Worm (Caenorhabditis elegans): ENCODE measurements around the gene T13B5.9.

Gene T13B5.9

ce11 chrII:1084899-1085298 is 19.4 kb downstream of the T13B5.9 start:
- TF ChIP-seq D1046.2 (GFP tag; IDR thresholded peaks at IDR 0.05): no peak
- no peak for TF ChIP-seq pqm-1 (tag; optimal IDR thresholded peaks at IDR 0.05)
- TF ChIP-seq nhr-28 (tag; optimal IDR thresholded peaks at IDR 0.05): no peak
- no peak for TF ChIP-seq jun-1 (tag; optimal IDR thresholded peaks at IDR 0.05)
- TF ChIP-seq snpc-4 (tag; optimal IDR thresholded peaks at IDR 0.05): no peak
- TF ChIP-seq ama-1 (optimal IDR thresholded peaks at IDR 0.05): no peak
- TF ChIP-seq nhr-42 (GFP tag; IDR thresholded peaks at IDR 0.05): no peak
- no peak for TF ChIP-seq F10B5.3 (tag; optimal IDR thresholded peaks at IDR 0.05)
- no peak for TF ChIP-seq ztf-11 (tag; optimal IDR thresholded peaks at IDR 0.05)
- no peak for TF ChIP-seq ceh-82 (tag; optimal IDR thresholded peaks at IDR 0.05)
- no peak for TF ChIP-seq dmd-6 (GFP tag; IDR thresholded peaks at IDR 0.05)
- no peak for TF ChIP-seq ctbp-1 (GFP tag; IDR thresholded peaks at IDR 0.05)
- no peak for TF ChIP-seq tra-1 (GFP tag; IDR thresholded peaks at IDR 0.05)
- TF ChIP-seq Y48G9A.11 (GFP tag; IDR thresholded peaks at IDR 0.05): no peak
- no peak for TF ChIP-seq ceh-20 (GFP tag; IDR thresholded peaks at IDR 0.05)
- no peak for TF ChIP-seq daf-19 (GFP tag; conservative IDR thresholded peaks at IDR 0.05)
- TF ChIP-seq mxl-3 (GFP tag; optimal IDR thresholded peaks at IDR 0.05): no peak
- no peak for TF ChIP-seq lin-39 (tag; optimal IDR thresholded peaks at IDR 0.05)
- peak; percentile 58 for TF ChIP-seq rbr-2 (tag; optimal IDR thresholded peaks at IDR 0.05)
- TF ChIP-seq aly-2 (tag; optimal IDR thresholded peaks at IDR 0.05): no peak
- TF ChIP-seq spr-1 (tag; optimal IDR thresholded peaks at IDR 0.05): no peak
- peak; percentile 26 for TF ChIP-seq mep-1 (tag; optimal IDR thresholded peaks at IDR 0.05)
- TF ChIP-seq Y105C5A.15 (GFP tag; IDR thresholded peaks at IDR 0.05): no peak
- TF ChIP-seq zip-2 (tag; optimal IDR thresholded peaks at IDR 0.05): no peak
- no peak for TF ChIP-seq mdt-29 (GFP tag; IDR thresholded peaks at IDR 0.05)
- TF ChIP-seq T26A8.4 (GFP tag; IDR thresholded peaks at IDR 0.05): no peak
- peak; percentile 66 for TF ChIP-seq nhr-11 (tag; optimal IDR thresholded peaks at IDR 0.05)
- no peak for TF ChIP-seq ceh-44 (GFP tag; IDR thresholded peaks at IDR 0.05)
- no peak for TF ChIP-seq nhr-10 (tag; optimal IDR thresholded peaks at IDR 0.05)
- TF ChIP-seq spr-3 (GFP tag; optimal IDR thresholded peaks at IDR 0.05): no peak
- TF ChIP-seq aha-1 (tag): no peak
- TF ChIP-seq nhr-48 (tag; optimal IDR thresholded peaks at IDR 0.05): no peak
- TF ChIP-seq zag-1 (tag; optimal IDR thresholded peaks at IDR 0.05): no peak
- TF ChIP-seq attf-4 (tag; optimal IDR thresholded peaks at IDR 0.05): no peak
- TF ChIP-seq ceh-28 (tag; optimal IDR thresholded peaks at IDR 0.05): no peak
- TF ChIP-seq nhr-237 (tag; optimal IDR thresholded peaks at IDR 0.05): no peak
- no peak for TF ChIP-seq dmd-9 (GFP tag; IDR thresholded peaks at IDR 0.05)
- no peak for TF ChIP-seq cey-2 (tag; optimal IDR thresholded peaks at IDR 0.05; ENCODE audit: borderline replicate concordance, insufficient read depth)
- no peak for TF ChIP-seq unc-39 (tag; optimal IDR thresholded peaks at IDR 0.05)
- no peak for TF ChIP-seq madf-5 (GFP tag; IDR thresholded peaks at IDR 0.05)
- no peak for TF ChIP-seq nhr-111 (GFP tag; optimal IDR thresholded peaks at IDR 0.05)
- no peak for TF ChIP-seq gei-8 (GFP tag; optimal IDR thresholded peaks at IDR 0.05)
- TF ChIP-seq unc-62 (GFP tag; optimal IDR thresholded peaks at IDR 0.05 in 1 of 2): peak in 1 of 2 experiments; percentile 34
- TF ChIP-seq unc-62 (tag; optimal IDR thresholded peaks at IDR 0.05): no peak
- TF ChIP-seq ceh-62 (tag; optimal IDR thresholded peaks at IDR 0.05): no peak
- TF ChIP-seq F44E2.7 (GFP tag; IDR thresholded peaks at IDR 0.05): no peak
- no peak for TF ChIP-seq ceh-32 (tag; optimal IDR thresholded peaks at IDR 0.05; ENCODE audit: poor library complexity)
- no peak for TF ChIP-seq lir-3 (tag; optimal IDR thresholded peaks at IDR 0.05)
- TF ChIP-seq daf-12 (tag; optimal IDR thresholded peaks at IDR 0.05): no peak
- TF ChIP-seq nhr-77 (tag; optimal IDR thresholded peaks at IDR 0.05): no peak
- no peak for TF ChIP-seq dmd-8 (GFP tag; IDR thresholded peaks at IDR 0.05)
- TF ChIP-seq hlh-30 (tag; optimal IDR thresholded peaks at IDR 0.05; ENCODE audit: insufficient read depth): peak; percentile 59
- no peak for TF ChIP-seq tag-97 (GFP tag; IDR thresholded peaks at IDR 0.05)
- TF ChIP-seq hmg-1.1 (GFP tag; IDR thresholded peaks at IDR 0.05): peak; percentile 41; the same call in 1 of the 2 replicates
- TF ChIP-seq mxl-2 (GFP tag; conservative IDR thresholded peaks at IDR 0.05): no peak
